Worm (Caenorhabditis elegans) whole organism, mixed stage, embryonic: Measurements from ENCODE around the gene madf-8.

Experiments
- ceh-39 ChIP-seq: fragments of 150-350 bp; optimal IDR thresholded peaks from 2 replicates; lab custom pipeline; 2014; ENCODE audit warnings: missing biosample characterization, missing genetic modification characterization
- elt-3 ChIP-seq: fragments of 150-350 bp; optimal IDR thresholded peaks from 2 replicates; lab custom pipeline; 2014; ENCODE audit warnings: missing biosample characterization, missing genetic modification characterization
- mab-5 ChIP-seq: fragments of 150-350 bp; optimal IDR thresholded peaks from 2 replicates; lab custom pipeline; 2014; ENCODE audit warnings: missing biosample characterization, missing genetic modification characterization
- pha-4 ChIP-seq: fragments of 150-350 bp; optimal IDR thresholded peaks from 2 replicates; lab custom pipeline; 2018; ENCODE audit warnings: missing biosample characterization, missing genetic modification reagents, missing genetic modification characterization

ce11 chrIII:3627042-3627441, 23.6 kb downstream of the madf-8 start, which contains the start of gene sel-8:
- no peak for TF ChIP-seq pha-4 (tag; lab: Kevin White, UChicago)
- TF ChIP-seq elt-3, result no peak
- no peak for TF ChIP-seq mab-5 (tag; lab: Kevin White, UChicago)
- TF ChIP-seq ceh-39, result no peak
